Worm (Caenorhabditis elegans): ENCODE results near the gene Y102A11A.2.

DNA sequence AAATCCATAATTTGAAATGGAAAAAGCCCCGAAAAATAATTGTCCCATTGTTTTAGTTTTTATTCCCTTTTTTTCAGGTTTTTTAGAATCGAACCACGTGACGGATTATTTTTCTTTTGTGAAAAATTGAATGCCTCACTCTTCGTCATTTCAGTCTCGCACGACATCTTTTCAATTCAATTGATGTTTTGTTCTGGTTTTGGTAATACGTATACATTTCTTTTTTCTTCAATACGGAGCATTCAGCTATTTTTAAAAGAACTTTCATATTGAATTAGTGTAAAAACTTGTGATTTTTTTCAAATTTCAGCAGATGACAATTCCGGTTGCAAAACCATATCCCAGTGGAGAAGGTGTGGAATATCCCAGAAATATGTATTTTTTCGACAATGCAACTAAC lies 38.3 kb downstream of the Y102A11A.2 start, which contains the start of gene F49H12.7:
- TF ChIP-seq unc-42 (tag; optimal IDR thresholded peaks at IDR 0.05), result no peak
- no peak for TF ChIP-seq sdc-2 (tag; optimal IDR thresholded peaks at IDR 0.05)
- TF ChIP-seq ets-4 (tag; optimal IDR thresholded peaks at IDR 0.05), result no peak
- no peak for TF ChIP-seq elt-4 (tag; optimal IDR thresholded peaks at IDR 0.05)
- TF ChIP-seq ama-1 (optimal IDR thresholded peaks at IDR 0.05), result no peak
- no peak for TF ChIP-seq F13H6.1 (tag; optimal IDR thresholded peaks at IDR 0.05)
- TF ChIP-seq gmeb-2 (tag; optimal IDR thresholded peaks at IDR 0.05), result no peak

Data from whole organism, late embryonic.